Worm (Caenorhabditis elegans) whole organism, L4 larva: ENCODE results near the gene F46F5.16.

Source experiments
- R02D3.7 ChIP-seq: fragments of 150-350 bp; sonication (generic microtip); optimal IDR thresholded peaks from 3 replicates; lab custom pipeline; 2014; ENCODE audit warnings: missing biosample characterization, missing genetic modification characterization
- Y75B8A.6 ChIP-seq: fragments of 200-800 bp; sonication (Bioruptor generic); IDR thresholded peaks from 2 replicates; pipeline ENCODE4 v1.3.6; 2022; ENCODE audit warnings: missing genetic modification reagents, missing genetic modification characterization, missing compliant biosample characterization
- daf-12 ChIP-seq: fragments of 150-350 bp; optimal IDR thresholded peaks from 2 replicates; lab custom pipeline; 2014; ENCODE audit warnings: missing biosample characterization, missing genetic modification reagents, missing genetic modification characterization
- daf-8 ChIP-seq: fragments of 200-800 bp; sonication (Bioruptor generic); IDR thresholded peaks from 2 replicates; pipeline ENCODE4 v1.3.6; 2022; ENCODE audit warnings: missing genetic modification characterization, missing compliant biosample characterization
- hmg-1.1 ChIP-seq: fragments of 200-800 bp; sonication (Bioruptor generic); IDR thresholded peaks from 2 replicates; pipeline ENCODE4 v1.3.6; 2022; ENCODE audit warnings: missing genetic modification reagents, missing genetic modification characterization, missing compliant biosample characterization
- jun-1 ChIP-seq: fragments of 150-350 bp; optimal IDR thresholded peaks from 2 replicates; lab custom pipeline; 2014; ENCODE audit warnings: missing biosample characterization, missing genetic modification reagents, missing genetic modification characterization
- lin-39 ChIP-seq: fragments of 150-350 bp; optimal IDR thresholded peaks from 2 replicates; lab custom pipeline; 2014; ENCODE audit warnings: missing biosample characterization, missing genetic modification reagents, missing genetic modification characterization
- mxl-2 ChIP-seq: fragments of 200-800 bp; sonication (Bioruptor generic); conservative IDR thresholded peaks from 2 replicates; pipeline ENCODE4 v1.3.6; 2022; ENCODE audit warnings: missing genetic modification reagents, missing genetic modification characterization, missing compliant biosample characterization
- nhr-10 ChIP-seq: fragments of 150-350 bp; optimal IDR thresholded peaks from 2 replicates; lab custom pipeline; 2014; ENCODE audit warnings: missing biosample characterization, missing genetic modification characterization
- zip-11 ChIP-seq: fragments of 200-800 bp; sonication (Bioruptor generic); IDR thresholded peaks from 2 replicates; pipeline ENCODE4 v1.3.6; 2022; ENCODE audit warnings: missing genetic modification characterization, missing compliant biosample characterization

ce11 chrII:823529-823928 lies 36.5 kb downstream of the F46F5.16 start, which contains the start of gene F46F5.10:
- no peak for TF ChIP-seq Y75B8A.6 (GFP tag; lab: Robert Waterston, UW)
- no peak for TF ChIP-seq mxl-2 (GFP tag; lab: Robert Waterston, UW)
- no peak for TF ChIP-seq lin-39 (tag; lab: Kevin White, UChicago)
- no peak for TF ChIP-seq R02D3.7 (tag; lab: Kevin White, UChicago)
- no peak for TF ChIP-seq nhr-10 (tag; lab: Kevin White, UChicago)
- TF ChIP-seq jun-1 (tag; lab: Kevin White, UChicago) = no peak
- no peak for TF ChIP-seq daf-12
- no peak for TF ChIP-seq hmg-1.1 (GFP tag; lab: Robert Waterston, UW)
- TF ChIP-seq daf-8 = no peak
- TF ChIP-seq zip-11 (GFP tag; lab: Robert Waterston, UW) = no peak
